Fruit fly (Drosophila melanogaster): ENCODE results near the gene CG7800.

DNA sequence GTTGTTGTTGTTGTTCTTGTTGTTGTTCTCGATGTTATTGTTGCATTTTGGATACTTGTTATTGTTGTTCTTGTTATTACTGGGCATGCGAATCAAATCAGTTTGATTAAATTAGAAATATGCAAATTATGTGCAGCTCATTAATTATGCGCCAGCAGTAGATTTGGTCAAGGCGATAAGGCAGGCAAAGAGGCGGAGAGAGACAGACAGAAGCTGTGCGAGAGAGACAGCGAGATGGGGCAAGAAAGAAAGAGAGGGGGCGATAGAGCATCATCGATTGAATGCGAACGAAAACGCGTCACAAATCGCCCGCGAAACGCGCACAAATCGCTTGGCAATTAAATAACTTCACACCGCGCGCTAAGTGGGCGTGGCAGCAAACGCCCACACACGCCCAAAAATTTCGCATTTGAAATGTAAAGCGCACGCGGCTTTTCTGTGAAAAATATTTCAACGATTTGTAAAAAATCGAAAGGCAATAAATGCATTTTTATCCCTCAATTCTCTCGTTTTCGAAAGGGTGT, 5.4 kb downstream of the CG7800 start:
- no peak for TF ChIP-seq insv (GFP tag; optimal IDR thresholded peaks at IDR 0.05)
- no peak for TF ChIP-seq CG7745 (tag; optimal IDR thresholded peaks at IDR 0.05)
- no peak for TF ChIP-seq fru (optimal IDR thresholded peaks at IDR 0.05)
- no peak for TF ChIP-seq mld (GFP tag; IDR thresholded peaks at IDR 0.05; ENCODE audit: partially characterized antibody)
- TF ChIP-seq NC2α (GFP tag; optimal IDR thresholded peaks at IDR 0.05): no peak

Measured in whole organism, embryonic.